Fruit fly (Drosophila melanogaster) whole organism, prepupa: ENCODE results near the gene Pss.

Source experiments
- Blimp-1 ChIP-seq: fragments of 200-800 bp; sonication (Bioruptor generic); optimal IDR thresholded peaks from 3 replicates; lab custom pipeline; 2017; ENCODE audit warnings: missing biosample characterization, missing genetic modification characterization, mild to moderate bottlenecking, moderate library complexity, missing genetic modification reagents
- CG10631 ChIP-seq: fragments of 200-800 bp; sonication (Bioruptor generic); optimal IDR thresholded peaks from 2 replicates; lab custom pipeline; 2016; ENCODE audit warnings: missing biosample characterization, missing genetic modification characterization
- CG10669 ChIP-seq: fragments of 200-800 bp; sonication (Bioruptor generic); optimal IDR thresholded peaks from 3 replicates; lab custom pipeline; 2018; ENCODE audit warnings: missing biosample characterization, mild to moderate bottlenecking, missing genetic modification characterization, moderate library complexity
- CG11294 ChIP-seq: fragments of 200-800 bp; sonication (Bioruptor generic); IDR thresholded peaks from 2 replicates; pipeline ENCODE4 v1.3.6; 2022; ENCODE audit warnings: missing biosample characterization, missing genetic modification characterization
- CG11762 ChIP-seq: fragments of 200-800 bp; sonication (Bioruptor generic); optimal IDR thresholded peaks from 3 replicates; lab custom pipeline; 2016; ENCODE audit warnings: missing biosample characterization, missing genetic modification characterization; ENCODE audit not compliant: insufficient read depth
- CG11902 ChIP-seq: fragments of 200-800 bp; sonication (Bioruptor generic); optimal IDR thresholded peaks from 3 replicates; lab custom pipeline; 2016; ENCODE audit warnings: missing biosample characterization, missing genetic modification characterization
- CG15336 ChIP-seq: fragments of 200-800 bp; sonication (Bioruptor generic); IDR thresholded peaks from 2 replicates; pipeline ENCODE4 v1.3.6; 2022; ENCODE audit warnings: missing biosample characterization, missing genetic modification characterization
- CG1621 ChIP-seq: fragments of 200-800 bp; sonication (Bioruptor generic); optimal IDR thresholded peaks from 3 replicates; lab custom pipeline; 2018; ENCODE audit warnings: missing biosample characterization, mild to moderate bottlenecking, missing genetic modification characterization
- CG16779 ChIP-seq: fragments of 200-800 bp; sonication (Bioruptor generic); optimal IDR thresholded peaks from 3 replicates; lab custom pipeline; 2017; ENCODE audit warnings: missing biosample characterization, mild to moderate bottlenecking, missing genetic modification characterization
- CG31627 ChIP-seq: fragments of 200-800 bp; sonication (Bioruptor generic); optimal IDR thresholded peaks from 3 replicates; lab custom pipeline; 2016; ENCODE audit warnings: missing biosample characterization, missing genetic modification characterization
- CG32006 ChIP-seq: fragments of 200-800 bp; sonication (Bioruptor generic); optimal IDR thresholded peaks from 3 replicates; lab custom pipeline; 2017; ENCODE audit warnings: missing biosample characterization, mild to moderate bottlenecking, missing genetic modification characterization
- CG34406 ChIP-seq: fragments of 200-800 bp; sonication (Bioruptor generic); optimal IDR thresholded peaks from 3 replicates; lab custom pipeline; 2016; ENCODE audit warnings: missing biosample characterization, missing genetic modification characterization
- CG3919 ChIP-seq: fragments of 200-800 bp; sonication (Bioruptor generic); optimal IDR thresholded peaks from 3 replicates; lab custom pipeline; 2016; ENCODE audit warnings: missing biosample characterization, missing genetic modification characterization
- CG4318 ChIP-seq: fragments of 200-800 bp; sonication (Bioruptor generic); optimal IDR thresholded peaks from 3 replicates; lab custom pipeline; 2017; ENCODE audit warnings: missing biosample characterization, mild to moderate bottlenecking, missing genetic modification characterization
- CG6276 ChIP-seq: fragments of 200-800 bp; sonication (Bioruptor generic); optimal IDR thresholded peaks from 2 replicates; lab custom pipeline; 2017; ENCODE audit warnings: missing biosample characterization, mild to moderate bottlenecking, missing genetic modification characterization
- CG6792 ChIP-seq: fragments of 200-800 bp; sonication (Bioruptor generic); optimal IDR thresholded peaks from 3 replicates; lab custom pipeline; 2016; ENCODE audit warnings: missing biosample characterization, missing genetic modification characterization
- CG6808 ChIP-seq: fragments of 200-800 bp; sonication (Bioruptor generic); optimal IDR thresholded peaks from 3 replicates; lab custom pipeline; 2017; ENCODE audit warnings: missing biosample characterization, missing genetic modification characterization, mild to moderate bottlenecking, moderate library complexity, missing genetic modification reagents
- CG6854 ChIP-seq: fragments of 200-800 bp; sonication (Bioruptor generic); optimal IDR thresholded peaks from 2 replicates; lab custom pipeline; 2017; ENCODE audit warnings: missing biosample characterization, mild to moderate bottlenecking, missing genetic modification characterization
- CG7368 ChIP-seq: fragments of 200-800 bp; sonication (Bioruptor generic); optimal IDR thresholded peaks from 3 replicates; lab custom pipeline; 2016; ENCODE audit warnings: missing biosample characterization, missing genetic modification characterization
- CG8119 ChIP-seq: fragments of 200-800 bp; sonication (Bioruptor generic); IDR thresholded peaks from 3 replicates; pipeline ENCODE4 v1.3.6; 2022; ENCODE audit warnings: missing biosample characterization, missing genetic modification characterization
- CG8319 ChIP-seq: fragments of 200-800 bp; sonication (Bioruptor generic); optimal IDR thresholded peaks from 3 replicates; lab custom pipeline; 2016; ENCODE audit warnings: missing biosample characterization, missing genetic modification characterization
- CG8632 ChIP-seq: fragments of 200-800 bp; sonication (Bioruptor generic); optimal IDR thresholded peaks from 3 replicates; lab custom pipeline; 2016; ENCODE audit warnings: missing biosample characterization, missing genetic modification characterization
- CG9139 ChIP-seq: fragments of 200-800 bp; sonication (Bioruptor generic); optimal IDR thresholded peaks from 3 replicates; lab custom pipeline; 2017; ENCODE audit warnings: missing biosample characterization, mild to moderate bottlenecking, missing genetic modification characterization
- Eip93F ChIP-seq: fragments of 200-800 bp; sonication (Bioruptor generic); optimal IDR thresholded peaks from 2 replicates; lab custom pipeline; 2016; ENCODE audit warnings: missing biosample characterization, mild to moderate bottlenecking, missing genetic modification characterization
- Ets21C ChIP-seq: fragments of 200-800 bp; sonication (Bioruptor generic); optimal IDR thresholded peaks from 3 replicates; lab custom pipeline; 2016; ENCODE audit warnings: missing biosample characterization, missing genetic modification characterization
- Ets96B ChIP-seq: fragments of 200-800 bp; optimal IDR thresholded peaks from 2 replicates; lab custom pipeline; 2019; ENCODE audit warnings: missing biosample characterization, mild to moderate bottlenecking, missing genetic modification characterization, moderate library complexity
- Hr38 ChIP-seq: sonication (Bioruptor generic); optimal IDR thresholded peaks from 2 replicates; lab custom pipeline; 2016; ENCODE audit warnings: missing biosample characterization, missing genetic modification characterization
- Hr39 ChIP-seq: fragments of 200-800 bp; sonication (Bioruptor generic); optimal IDR thresholded peaks from 2 replicates; lab custom pipeline; 2016; ENCODE audit warnings: missing biosample characterization, missing genetic modification characterization
- Hr4 ChIP-seq: fragments of 200-800 bp; sonication (Bioruptor generic); optimal IDR thresholded peaks from 3 replicates; lab custom pipeline; 2016; ENCODE audit warnings: missing biosample characterization, missing genetic modification characterization
- Met ChIP-seq: fragments of 200-800 bp; sonication (Bioruptor generic); optimal IDR thresholded peaks from 3 replicates; lab custom pipeline; 2016; ENCODE audit warnings: missing biosample characterization, missing genetic modification characterization
- OdsH ChIP-seq: fragments of 200-800 bp; sonication (Bioruptor generic); optimal IDR thresholded peaks from 3 replicates; lab custom pipeline; 2016; ENCODE audit warnings: missing biosample characterization, missing genetic modification characterization
- Smox ChIP-seq: fragments of 200-800 bp; sonication (Bioruptor generic); optimal IDR thresholded peaks from 3 replicates; lab custom pipeline; 2016; ENCODE audit warnings: missing biosample characterization, missing genetic modification characterization
- Sox102F ChIP-seq: fragments of 200-800 bp; sonication (Bioruptor generic); optimal IDR thresholded peaks from 2 replicates; lab custom pipeline; 2016; ENCODE audit warnings: missing biosample characterization, mild to moderate bottlenecking, missing genetic modification characterization
- Sox15 ChIP-seq: fragments of 200-800 bp; sonication (Bioruptor generic); optimal IDR thresholded peaks from 3 replicates; lab custom pipeline; 2016; ENCODE audit warnings: missing biosample characterization, missing genetic modification characterization
- achi ChIP-seq: fragments of 200-800 bp; sonication (Bioruptor generic); optimal IDR thresholded peaks from 3 replicates; lab custom pipeline; 2016; ENCODE audit warnings: missing biosample characterization, missing genetic modification characterization
- acj6 ChIP-seq: fragments of 200-800 bp; sonication (Bioruptor generic); optimal IDR thresholded peaks from 3 replicates; lab custom pipeline; 2016; ENCODE audit warnings: missing biosample characterization, missing genetic modification characterization
- cyc ChIP-seq: fragments of 200-800 bp; sonication (Bioruptor generic); optimal IDR thresholded peaks from 3 replicates; lab custom pipeline; 2016; ENCODE audit warnings: missing biosample characterization, missing genetic modification characterization
- dac ChIP-seq: fragments of 200-800 bp; sonication (Bioruptor generic); optimal IDR thresholded peaks from 2 replicates; lab custom pipeline; 2017; ENCODE audit warnings: missing biosample characterization, mild to moderate bottlenecking, missing genetic modification characterization
- dsx ChIP-seq: fragments of 200-800 bp; optimal IDR thresholded peaks from 3 replicates; lab custom pipeline; 2019; ENCODE audit warnings: missing biosample characterization, mild to moderate bottlenecking, missing genetic modification characterization, moderate library complexity; ENCODE audit not compliant: poor library complexity, severe bottlenecking
- eg ChIP-seq: fragments of 200-800 bp; sonication (Bioruptor generic); IDR thresholded peaks from 3 replicates; pipeline ENCODE4 v1.3.6; 2022; ENCODE audit warnings: missing biosample characterization, missing genetic modification characterization
- esn ChIP-seq: fragments of 200-800 bp; sonication (Bioruptor generic); optimal IDR thresholded peaks from 2 replicates; lab custom pipeline; 2016; ENCODE audit warnings: missing biosample characterization, mild to moderate bottlenecking, missing genetic modification characterization, moderate library complexity
- fd85E ChIP-seq: fragments of 200-800 bp; sonication (Bioruptor generic); optimal IDR thresholded peaks from 3 replicates; lab custom pipeline; 2016; ENCODE audit warnings: missing biosample characterization, missing genetic modification characterization
- fkh ChIP-seq: fragments of 200-800 bp; sonication (Bioruptor generic); optimal IDR thresholded peaks from 3 replicates; lab custom pipeline; 2017; ENCODE audit warnings: missing biosample characterization, mild to moderate bottlenecking, missing genetic modification characterization, moderate library complexity
- pdm3 ChIP-seq: fragments of 200-800 bp; sonication (Bioruptor generic); optimal IDR thresholded peaks from 3 replicates; lab custom pipeline; 2016; ENCODE audit warnings: missing biosample characterization, missing genetic modification characterization
- salr ChIP-seq, 2 experiments: fragments of 200-800 bp; sonication (Bioruptor generic); optimal IDR thresholded peaks; 3 replicates each; lab custom pipeline; 2016 to 2018; ENCODE audit warnings: missing biosample characterization in 2 of 2, missing genetic modification characterization in 2 of 2, mild to moderate bottlenecking in 1 of 2
- spab ChIP-seq: fragments of 200-800 bp; sonication (Bioruptor generic); optimal IDR thresholded peaks from 2 replicates; lab custom pipeline; 2017; ENCODE audit warnings: missing biosample characterization, mild to moderate bottlenecking, missing genetic modification characterization, missing genetic modification reagents
- ss ChIP-seq, 2 experiments: fragments of 200-800 bp; sonication (Bioruptor generic); optimal IDR thresholded peaks; 2 replicates in 1 of 2; 3 replicates in 1 of 2; lab custom pipeline; 2017 to 2018; ENCODE audit warnings: mild to moderate bottlenecking in 2 of 2, missing biosample characterization in 2 of 2, missing genetic modification characterization in 2 of 2, moderate library complexity in 1 of 2
- svp ChIP-seq: fragments of 200-800 bp; sonication (Bioruptor generic); peaks from one replicate; lab custom pipeline; 2016; ENCODE audit warnings: missing biosample characterization, missing genetic modification characterization
- topi ChIP-seq: fragments of 200-800 bp; sonication (Bioruptor generic); optimal IDR thresholded peaks from 3 replicates; lab custom pipeline; 2016; ENCODE audit warnings: missing biosample characterization, missing genetic modification characterization
- vri ChIP-seq: fragments of 200-800 bp; sonication (Bioruptor generic); optimal IDR thresholded peaks from 3 replicates; lab custom pipeline; 2016; ENCODE audit warnings: missing biosample characterization, mild to moderate bottlenecking, missing genetic modification characterization

The Pss gene

dm6 chr3L:20509121-20509934, 16.6 kb downstream of the Pss start:
- TF ChIP-seq Blimp-1 (GFP tag; lab: Kevin White, UChicago), result peak; percentile 49
- peak; percentile 89 for TF ChIP-seq topi (GFP tag; lab: Kevin White, UChicago)
- peak; percentile 84 for TF ChIP-seq Hr4 (GFP tag; lab: Kevin White, UChicago)
- TF ChIP-seq Met (GFP tag; lab: Kevin White, UChicago), result peak; percentile 82
- TF ChIP-seq Hr39, result peak; percentile 72
- peak; percentile 82 for TF ChIP-seq CG6276 (GFP tag; lab: Kevin White, UChicago)
- TF ChIP-seq Hr38 (GFP tag; lab: Kevin White, UChicago), result no peak
- peak; percentile 72 to 84 for TF ChIP-seq ss (GFP tag; optimal IDR thresholded peaks at IDR 0.05; lab: Kevin White, UChicago)
- TF ChIP-seq CG10631 (GFP tag; lab: Kevin White, UChicago), result peak; percentile 63
- peak; percentile 69 for TF ChIP-seq vri (GFP tag; lab: Kevin White, UChicago)
- TF ChIP-seq CG7368, result peak; percentile 50
- peak; percentile 90 for TF ChIP-seq esn (GFP tag; lab: Kevin White, UChicago)
- peak; percentile 74; the same call in 2 of the 3 replicates for TF ChIP-seq CG8119
- peak; percentile 70 for TF ChIP-seq CG15336 (GFP tag; lab: Robert Waterston, UW)
- peak; percentile 91 for TF ChIP-seq CG32006
- TF ChIP-seq Smox (GFP tag; lab: Kevin White, UChicago), result peak; percentile 81
- TF ChIP-seq CG31627 (GFP tag; lab: Kevin White, UChicago), result peak; percentile 81
- TF ChIP-seq svp (GFP tag; lab: Kevin White, UChicago), result peak; percentile 93
- TF ChIP-seq Ets21C (GFP tag; lab: Kevin White, UChicago), result peak; percentile 58
- TF ChIP-seq CG11902, result peak; percentile 49
- peak; percentile 74 for TF ChIP-seq OdsH
- TF ChIP-seq Sox15 (GFP tag; lab: Kevin White, UChicago), result peak; percentile 63
- peak; percentile 50 for TF ChIP-seq dac (GFP tag; lab: Kevin White, UChicago)
- peak; percentile 74 for TF ChIP-seq spab
- peak; percentile 59 for TF ChIP-seq CG9139 (GFP tag; lab: Kevin White, UChicago)
- TF ChIP-seq CG6792 (GFP tag; lab: Kevin White, UChicago), result peak; percentile 75
- peak; percentile 60 for TF ChIP-seq CG8319
- peak; percentile 82 for TF ChIP-seq CG16779
- TF ChIP-seq CG10669 (GFP tag; lab: Kevin White, UChicago), result peak; percentile 72
- peak; percentile 24; the same call in 1 of the 3 replicates for TF ChIP-seq eg (GFP tag; lab: Robert Waterston, UW)
- TF ChIP-seq CG6808 (GFP tag; lab: Kevin White, UChicago), result peak; percentile 86
- peak; percentile 72 for TF ChIP-seq CG8632 (GFP tag; lab: Kevin White, UChicago)
- TF ChIP-seq Sox102F (GFP tag; lab: Kevin White, UChicago), result peak; percentile 82
- TF ChIP-seq CG11762, result peak; percentile 55
- TF ChIP-seq CG3919 (GFP tag; lab: Kevin White, UChicago), result peak; percentile 75
- TF ChIP-seq Eip93F (GFP tag; lab: Kevin White, UChicago), result peak; percentile 45
- peak; percentile 78 for TF ChIP-seq achi (GFP tag; lab: Kevin White, UChicago)
- peak; percentile 69 for TF ChIP-seq Ets96B
- no peak for TF ChIP-seq fd85E (GFP tag; lab: Kevin White, UChicago)
- TF ChIP-seq CG34406, result peak; percentile 78
- TF ChIP-seq CG11294, result no peak
- TF ChIP-seq CG4318, result peak; percentile 67
- TF ChIP-seq CG1621, result peak; percentile 48
- peak; percentile 71 for TF ChIP-seq cyc (GFP tag; lab: Kevin White, UChicago)
- peak; percentile 81 for TF ChIP-seq pdm3 (GFP tag; lab: Kevin White, UChicago)
- peak; percentile 71 for TF ChIP-seq dsx (GFP tag; lab: Kevin White, UChicago)
- peak; percentile 75 for TF ChIP-seq acj6 (GFP tag; lab: Kevin White, UChicago)
- TF ChIP-seq fkh (GFP tag; lab: Kevin White, UChicago), result peak; percentile 71
- TF ChIP-seq CG6854 (GFP tag; lab: Kevin White, UChicago), result peak; percentile 33
- TF ChIP-seq salr (GFP tag; optimal IDR thresholded peaks at IDR 0.05; lab: Kevin White, UChicago), result peak in 1 of 2 experiments; percentile 84
